Worm (Caenorhabditis elegans): ENCODE measurements around the gene glrx-22.
A peak's percentile ranks its signal among the peaks of the same experiment; 100 is the strongest.

Gene glrx-22

DNA sequence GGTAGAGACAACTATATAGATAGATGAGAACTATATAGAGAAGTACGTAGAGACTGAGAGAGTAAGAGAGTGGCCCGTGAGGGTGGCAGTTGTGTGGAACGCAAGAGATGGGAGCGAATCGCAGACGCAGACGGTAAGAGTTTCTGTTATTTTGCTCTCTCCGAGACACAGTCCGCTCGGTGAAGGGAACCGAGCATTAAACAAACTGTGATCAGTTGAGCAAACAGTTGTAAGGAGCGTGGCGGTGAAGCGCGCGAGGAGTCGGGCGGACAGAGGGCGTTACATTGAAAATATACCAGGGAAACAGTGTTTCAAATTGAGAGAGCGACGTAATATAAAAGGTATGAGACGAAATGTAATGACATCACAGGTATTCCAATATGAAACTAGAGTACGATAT lies 28.5 kb upstream of the glrx-22 start (continued):
- peak in 1 of 2 experiments; percentile 61 for TF ChIP-seq hif-1 (tag; optimal IDR thresholded peaks at IDR 0.05)
- TF ChIP-seq fos-1 (tag; optimal IDR thresholded peaks at IDR 0.05) = no peak
- no peak for TF ChIP-seq madf-9 (GFP tag; conservative IDR thresholded peaks at IDR 0.05)
- no peak for TF ChIP-seq dpl-1 (GFP tag; optimal IDR thresholded peaks at IDR 0.05)
- TF ChIP-seq unc-62 (GFP tag; optimal IDR thresholded peaks at IDR 0.05 in 1 of 2) = peak in 1 of 2 experiments; percentile 99
- no peak for TF ChIP-seq unc-62 (tag; optimal IDR thresholded peaks at IDR 0.05)
- peak; percentile 10 for TF ChIP-seq lin-13 (GFP tag; optimal IDR thresholded peaks at IDR 0.05)
- TF ChIP-seq pqm-1 (tag; optimal IDR thresholded peaks at IDR 0.05) = peak; percentile 21
- peak; percentile 82 for TF ChIP-seq nhr-48 (tag; optimal IDR thresholded peaks at IDR 0.05)
- peak; percentile 64; the same call in 1 of the 2 replicates for TF ChIP-seq php-3 (GFP tag; IDR thresholded peaks at IDR 0.05)
- peak; percentile 71 for TF ChIP-seq hlh-30 (tag; optimal IDR thresholded peaks at IDR 0.05; ENCODE audit: insufficient read depth)
- TF ChIP-seq F44E2.7 (GFP tag; IDR thresholded peaks at IDR 0.05) = no peak
- peak; percentile 43 for TF ChIP-seq T20F7.1 (GFP tag; optimal IDR thresholded peaks at IDR 0.05)
- peak; percentile 71 for TF ChIP-seq nhr-102 (tag; optimal IDR thresholded peaks at IDR 0.05)
- TF ChIP-seq unc-130 (GFP tag; optimal IDR thresholded peaks at IDR 0.05) = no peak
- peak; percentile 44; the same call in 1 of the 2 replicates for TF ChIP-seq arid-1 (GFP tag; conservative IDR thresholded peaks at IDR 0.05)
- TF ChIP-seq nhr-41 (GFP tag; IDR thresholded peaks at IDR 0.05) = no peak
- TF ChIP-seq nhr-28 (tag; optimal IDR thresholded peaks at IDR 0.05) = peak; percentile 72
- no peak for TF ChIP-seq aha-1 (tag)
- no peak for TF ChIP-seq attf-4 (tag; optimal IDR thresholded peaks at IDR 0.05)
- no peak for TF ChIP-seq lim-7 (GFP tag; IDR thresholded peaks at IDR 0.05)
- TF ChIP-seq aly-2 (tag; optimal IDR thresholded peaks at IDR 0.05) = no peak
- TF ChIP-seq set-16 (GFP tag; IDR thresholded peaks at IDR 0.05) = peak; percentile 55
- no peak for TF ChIP-seq unc-39 (tag; optimal IDR thresholded peaks at IDR 0.05)
- TF ChIP-seq ctbp-1 (GFP tag; IDR thresholded peaks at IDR 0.05) = no peak
- TF ChIP-seq mdl-1 (tag; optimal IDR thresholded peaks at IDR 0.05) = peak in 1 of 2 experiments; percentile 35
- no peak for TF ChIP-seq zip-2 (tag; optimal IDR thresholded peaks at IDR 0.05)
- TF ChIP-seq daf-8 (GFP tag; IDR thresholded peaks at IDR 0.05) = no peak
- no peak for TF ChIP-seq nhr-42 (GFP tag; IDR thresholded peaks at IDR 0.05)
- 0 out of 2 replicates have a peak, but pooled peaks have one; percentile 13 for TF ChIP-seq pha-4 (GFP tag; IDR thresholded peaks at IDR 0.05)
- TF ChIP-seq pha-4 (tag; optimal IDR thresholded peaks at IDR 0.05) = no peak
- no peak for TF ChIP-seq Y105C5A.15 (GFP tag; IDR thresholded peaks at IDR 0.05)
- TF ChIP-seq snpc-1.2 (GFP tag; IDR thresholded peaks at IDR 0.05) = no peak
- no peak for TF ChIP-seq ceh-20 (GFP tag; IDR thresholded peaks at IDR 0.05)
- TF ChIP-seq ztf-7 (tag; optimal IDR thresholded peaks at IDR 0.05) = no peak
- TF ChIP-seq daf-12 (tag; optimal IDR thresholded peaks at IDR 0.05) = no peak
- TF ChIP-seq ztf-11 (tag; optimal IDR thresholded peaks at IDR 0.05) = no peak
- TF ChIP-seq dmd-9 (GFP tag; IDR thresholded peaks at IDR 0.05) = no peak
- no peak for TF ChIP-seq Y5F2A.4 (GFP tag; optimal IDR thresholded peaks at IDR 0.05)
- TF ChIP-seq ZK546.5 (tag; optimal IDR thresholded peaks at IDR 0.05) = no peak
- peak; percentile 91 for TF ChIP-seq dmd-6 (GFP tag; IDR thresholded peaks at IDR 0.05)
- no peak for TF ChIP-seq cey-2 (tag; optimal IDR thresholded peaks at IDR 0.05; ENCODE audit: borderline replicate concordance, insufficient read depth)
- TF ChIP-seq zfp-3 (GFP tag; conservative IDR thresholded peaks at IDR 0.05) = no peak
- TF ChIP-seq hlh-11 (tag; optimal IDR thresholded peaks at IDR 0.05) = peak; percentile 96
- no peak for TF ChIP-seq jun-1 (tag; optimal IDR thresholded peaks at IDR 0.05)
- no peak for TF ChIP-seq ZK337.2 (GFP tag; IDR thresholded peaks at IDR 0.05)
- no peak for TF ChIP-seq nhr-237 (tag; optimal IDR thresholded peaks at IDR 0.05)
- TF ChIP-seq F37D6.2 (tag; optimal IDR thresholded peaks at IDR 0.05) = no peak
- no peak for TF ChIP-seq lin-29 (GFP tag; IDR thresholded peaks at IDR 0.05)
- TF ChIP-seq egl-27 (tag; optimal IDR thresholded peaks at IDR 0.05) = no peak
- no peak for TF ChIP-seq zag-1 (tag; optimal IDR thresholded peaks at IDR 0.05)
- TF ChIP-seq hmg-1.1 (GFP tag; IDR thresholded peaks at IDR 0.05) = peak; percentile 53
- TF ChIP-seq R02D3.7 (tag; optimal IDR thresholded peaks at IDR 0.05) = no peak
